Worm (Caenorhabditis elegans) whole organism, early embryonic: ENCODE results near the gene Y39C12A.9.

Experiments used
- ama-1 ChIP-seq: fragments of 150-350 bp; optimal IDR thresholded peaks from 2 replicates; lab custom pipeline; 2014
- ets-7 ChIP-seq: sonication (generic microtip); optimal IDR thresholded peaks from 2 replicates; lab custom pipeline; 2016; ENCODE audit warnings: missing genotype, missing genetic modification characterization, missing compliant biosample characterization
- flt-1 ChIP-seq: fragments of 200-800 bp; sonication (Bioruptor generic); IDR thresholded peaks from 2 replicates; pipeline ENCODE4 v1.3.6; 2022; ENCODE audit warnings: missing genetic modification characterization, missing compliant biosample characterization
- tbx-11 ChIP-seq: fragments of 200-800 bp; sonication (Bioruptor generic); IDR thresholded peaks from 2 replicates; pipeline ENCODE4 v1.3.6; 2022; ENCODE audit warnings: missing genetic modification characterization, missing compliant biosample characterization

- TF ChIP-seq flt-1 (GFP tag; lab: Robert Waterston, UW), result no peak
- no peak for TF ChIP-seq ama-1 (lab: Kevin White, UChicago)
- TF ChIP-seq tbx-11 (GFP tag; lab: Robert Waterston, UW), result no peak
- TF ChIP-seq ets-7 (tag; lab: Kevin White, UChicago), result no peak
Observed at ce11 chrIV:12212814-12213213, 46.2 kb downstream of the Y39C12A.9 start.
